Worm (Caenorhabditis elegans): ENCODE data around the gene R53.5.

R53.5 gene

DNA sequence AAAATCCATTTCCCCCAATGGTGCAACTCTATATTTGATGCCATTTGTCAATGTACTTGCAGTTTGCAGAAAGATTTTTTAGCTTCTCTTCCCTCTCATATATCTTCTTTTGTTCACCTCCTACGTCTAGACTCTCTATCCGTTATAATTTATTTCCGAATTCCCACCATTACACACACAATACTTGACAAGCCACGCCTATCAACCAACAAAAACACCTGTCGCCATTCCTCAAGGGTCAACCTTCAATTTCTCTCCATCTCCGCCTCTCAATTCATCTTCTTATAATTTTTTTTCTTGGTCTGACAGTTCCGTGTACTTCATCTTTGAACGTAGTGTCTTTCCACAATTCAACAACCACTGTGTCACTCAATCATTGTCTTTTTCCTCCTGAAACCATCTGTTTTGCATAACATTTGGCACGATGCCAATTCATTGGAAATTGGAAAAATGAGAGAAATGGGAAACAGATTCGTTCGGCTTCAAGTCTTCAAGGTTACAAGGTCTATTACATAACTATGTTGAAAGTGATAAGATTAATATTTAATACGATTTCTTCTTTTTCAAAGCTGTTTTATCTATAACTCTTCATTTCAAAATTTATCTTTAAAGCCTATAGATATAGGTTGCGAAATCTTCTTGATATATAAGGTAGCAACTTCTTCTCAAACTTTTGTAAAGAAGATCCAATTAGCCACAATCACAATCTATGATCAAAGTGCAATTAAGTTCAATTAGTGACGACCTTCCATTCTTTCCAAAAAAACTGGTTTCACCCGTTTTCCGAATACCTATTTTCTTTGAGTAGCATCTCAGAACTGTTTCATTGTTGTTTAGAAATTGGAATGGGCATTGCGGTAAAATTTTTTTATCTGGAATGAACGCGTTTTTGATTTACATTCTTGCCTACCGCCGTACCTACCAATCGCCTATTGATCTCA, 16.6 kb upstream of the R53.5 start:
- TF ChIP-seq unc-62 (GFP tag; optimal IDR thresholded peaks at IDR 0.05) = no peak

ce11 chrII:9984866-9985336, 14.6 kb upstream of the R53.5 start:
- TF ChIP-seq unc-62 (GFP tag; optimal IDR thresholded peaks at IDR 0.05) = no peak

ce11 chrII:9982437-9982836, 12.1 kb upstream of the R53.5 start:
- TF ChIP-seq unc-62 (GFP tag; optimal IDR thresholded peaks at IDR 0.05) = no peak

ce11 chrII:9981760-9982159, 11.5 kb upstream of the R53.5 start, which contains the start of gene sdz-38:
Gene sdz-38 (minus strand): TSS chrII:9981860.
- TF ChIP-seq unc-62 (GFP tag; optimal IDR thresholded peaks at IDR 0.05) = no peak

DNA sequence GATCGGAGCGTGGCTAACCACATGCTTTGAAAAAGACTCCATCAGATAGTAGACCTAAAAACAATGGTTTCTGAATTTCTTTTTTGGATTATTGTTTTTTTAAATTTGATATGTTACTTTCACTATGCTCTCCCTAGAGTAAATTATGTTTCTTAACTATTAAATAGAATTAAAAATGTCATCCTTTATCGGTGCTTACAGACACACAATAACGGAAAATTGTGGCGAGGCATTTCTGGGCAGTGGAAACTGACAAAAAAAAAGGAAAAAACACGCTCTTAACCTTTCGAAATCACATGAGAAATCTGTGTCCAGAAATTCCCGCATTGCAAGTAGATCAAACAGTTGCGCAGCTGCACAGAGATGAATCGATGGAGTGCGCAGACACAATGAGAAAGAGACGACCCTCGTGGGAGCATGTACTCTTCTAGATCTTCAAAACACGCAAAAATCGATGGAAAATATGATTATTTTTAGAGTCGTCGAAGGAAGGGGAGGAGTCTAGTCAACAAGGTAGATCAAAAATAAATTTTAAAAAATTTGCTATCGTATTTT, 9.9 kb upstream of the R53.5 start, which contains the start of gene ZK892.6:
Gene ZK892.6 (minus strand): TSS at position 51 of the 555 bp plus-strand sequence.
- TF ChIP-seq unc-62 (GFP tag; optimal IDR thresholded peaks at IDR 0.05) = no peak

- no peak for TF ChIP-seq unc-62 (GFP tag; optimal IDR thresholded peaks at IDR 0.05)
Measured at ce11 chrII:9976405-9976804, 6.1 kb upstream of the R53.5 start, which contains the start of gene R53.8. Gene R53.8 (plus strand): TSS chrII:9976705.

ce11 chrII:9974967-9975366, 4.7 kb upstream of the R53.5 start, which contains the start of gene aakg-5:
Gene aakg-5 (minus strand): TSS chrII:9975125.
- TF ChIP-seq unc-62 (GFP tag; optimal IDR thresholded peaks at IDR 0.05) = no peak

- TF ChIP-seq unc-62 (GFP tag; optimal IDR thresholded peaks at IDR 0.05) = no peak
Measured at ce11 chrII:9974210-9974609, 3.9 kb upstream of the R53.5 start.

DNA sequence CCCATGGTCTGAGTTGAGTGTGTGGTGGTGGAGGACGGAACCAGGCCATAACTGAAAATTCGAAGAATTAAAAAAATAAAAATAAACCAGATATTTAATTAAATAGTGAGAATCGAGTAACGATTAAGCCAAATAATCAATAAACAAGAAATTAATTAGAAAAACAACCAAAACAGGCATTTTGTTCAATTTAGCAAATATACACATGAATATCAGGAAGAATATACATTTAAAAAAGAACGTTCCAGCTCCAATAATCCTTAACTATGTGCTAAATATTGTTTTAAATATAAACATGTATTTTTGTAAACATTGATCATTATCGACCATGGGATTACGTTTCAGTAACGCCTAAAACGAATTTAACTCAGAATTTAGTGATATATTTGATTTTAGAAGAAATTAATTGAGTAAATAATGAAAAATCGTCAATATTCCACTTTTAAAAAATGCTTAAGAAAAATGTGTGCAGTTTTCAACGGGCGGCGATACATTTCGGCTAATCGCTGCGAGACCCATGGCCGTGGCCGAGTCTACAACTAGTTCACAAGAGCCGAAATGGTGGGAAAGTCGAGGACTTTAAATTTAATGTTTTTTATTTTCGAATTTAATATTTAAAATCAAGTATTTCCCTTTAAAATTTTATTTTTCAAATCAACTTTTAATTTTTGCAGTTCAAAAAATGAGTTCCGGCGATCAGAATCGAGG, 2.1 kb downstream of the R53.5 start, which contains the start of the genes R53.4 and psf-1:
Gene R53.4 (minus strand): TSS at position 51 of the 708 bp plus-strand sequence.
Gene psf-1 (plus strand): TSS at position 675 of the 708 bp plus-strand sequence.
- no peak for TF ChIP-seq unc-62 (GFP tag; optimal IDR thresholded peaks at IDR 0.05)

DNA sequence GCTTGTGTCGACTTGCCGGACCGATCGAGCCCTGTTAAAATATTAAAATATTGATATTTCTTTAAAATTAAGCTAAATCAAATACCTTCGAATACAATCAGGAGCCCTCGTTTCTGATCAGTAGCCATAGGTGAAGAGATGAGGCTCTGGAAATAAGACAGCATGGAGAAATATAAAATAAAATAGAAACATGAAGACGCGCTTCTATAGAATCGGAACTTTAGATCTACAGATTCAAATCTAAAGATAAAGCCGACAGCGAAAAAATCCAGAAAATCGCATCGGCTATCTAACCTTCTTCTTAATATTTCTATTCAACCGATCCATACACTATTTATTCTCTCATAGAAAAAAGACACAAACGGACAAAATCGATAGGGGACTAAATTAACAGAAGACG, 3.3 kb downstream of the R53.5 start, which contains the start of gene dtmk-1:
Gene dtmk-1 (minus strand): TSS at position 146 of the 400 bp plus-strand sequence.
- TF ChIP-seq unc-62 (GFP tag; optimal IDR thresholded peaks at IDR 0.05) = no peak

- TF ChIP-seq unc-62 (GFP tag; optimal IDR thresholded peaks at IDR 0.05) = no peak
Measured at ce11 chrII:9965325-9965724, 5.0 kb downstream of the R53.5 start.

DNA sequence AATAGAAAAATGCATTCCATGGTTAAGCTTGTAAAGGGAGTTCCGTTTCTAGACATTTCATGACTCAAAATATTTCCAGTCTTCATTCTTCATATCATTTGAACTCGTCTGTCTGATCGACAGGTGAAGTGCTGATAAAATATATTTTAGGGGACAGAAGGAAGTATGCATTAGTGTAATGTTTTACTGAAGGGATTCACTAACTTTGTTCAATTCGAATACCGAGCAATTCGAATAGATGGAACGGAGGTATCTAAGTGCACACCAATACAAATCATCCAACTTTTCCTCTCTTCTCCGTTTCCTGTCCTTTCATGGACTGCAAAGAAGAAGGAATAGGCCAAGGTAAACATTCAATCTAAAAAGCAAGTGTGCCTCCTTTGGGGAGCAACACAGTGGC, 6.5 kb downstream of the R53.5 start:
- TF ChIP-seq unc-62 (GFP tag; optimal IDR thresholded peaks at IDR 0.05) = no peak

- TF ChIP-seq unc-62 (GFP tag; optimal IDR thresholded peaks at IDR 0.05) = no peak
Measured at ce11 chrII:9960127-9960526, 10.2 kb downstream of the R53.5 start.

- TF ChIP-seq unc-62 (GFP tag; optimal IDR thresholded peaks at IDR 0.05) = no peak
Measured at ce11 chrII:9956116-9956515, 14.2 kb downstream of the R53.5 start.

ce11 chrII:9954885-9955284, 15.4 kb downstream of the R53.5 start, which contains the start of gene egl-43:
Gene egl-43 (plus strand): TSS chrII:9955185.
- no peak for TF ChIP-seq unc-62 (GFP tag; optimal IDR thresholded peaks at IDR 0.05)

DNA sequence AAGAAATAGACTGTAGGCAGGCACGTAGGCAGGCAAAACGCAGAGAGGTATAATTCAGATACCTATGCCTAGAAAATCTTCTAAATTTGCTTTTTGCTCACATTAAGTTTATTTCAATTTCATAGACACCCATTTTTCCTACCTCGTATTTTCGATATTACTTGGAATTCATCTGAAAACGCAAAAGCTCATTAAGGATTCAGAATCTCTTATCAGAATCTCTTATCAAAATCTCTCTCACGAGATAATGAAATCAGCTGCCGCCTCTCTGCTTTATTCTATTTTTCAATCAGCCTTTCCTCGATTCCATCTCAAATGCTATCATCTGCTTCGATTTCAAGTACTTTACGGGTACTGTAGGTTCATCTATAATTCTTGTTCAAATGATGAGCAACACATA, 18.4 kb downstream of the R53.5 start:
- TF ChIP-seq unc-62 (GFP tag; optimal IDR thresholded peaks at IDR 0.05) = no peak

All from whole organism, dauer.